Worm (Caenorhabditis elegans) whole organism, late embryonic: ENCODE data around the gene cyp-33C11.

Source experiments
- ceh-30 ChIP-seq: fragments of 150-350 bp; optimal IDR thresholded peaks from 2 replicates; lab custom pipeline; 2014; ENCODE audit warnings: missing biosample characterization, missing genetic modification characterization
- dve-1 ChIP-seq: sonication (generic microtip); optimal IDR thresholded peaks from 2 replicates; lab custom pipeline; 2017; ENCODE audit warnings: antibody characterized with exemption, mild to moderate bottlenecking, missing genetic modification characterization, missing compliant biosample characterization
- sox-4 ChIP-seq: sonication (generic microtip); optimal IDR thresholded peaks from 2 replicates; lab custom pipeline; 2017; ENCODE audit warnings: mild to moderate bottlenecking, missing genetic modification characterization, inconsistent platforms, missing compliant biosample characterization
- ztf-16 ChIP-seq: sonication (generic microtip); optimal IDR thresholded peaks from 2 replicates; lab custom pipeline; 2017; ENCODE audit warnings: missing genetic modification characterization, missing compliant biosample characterization

DNA sequence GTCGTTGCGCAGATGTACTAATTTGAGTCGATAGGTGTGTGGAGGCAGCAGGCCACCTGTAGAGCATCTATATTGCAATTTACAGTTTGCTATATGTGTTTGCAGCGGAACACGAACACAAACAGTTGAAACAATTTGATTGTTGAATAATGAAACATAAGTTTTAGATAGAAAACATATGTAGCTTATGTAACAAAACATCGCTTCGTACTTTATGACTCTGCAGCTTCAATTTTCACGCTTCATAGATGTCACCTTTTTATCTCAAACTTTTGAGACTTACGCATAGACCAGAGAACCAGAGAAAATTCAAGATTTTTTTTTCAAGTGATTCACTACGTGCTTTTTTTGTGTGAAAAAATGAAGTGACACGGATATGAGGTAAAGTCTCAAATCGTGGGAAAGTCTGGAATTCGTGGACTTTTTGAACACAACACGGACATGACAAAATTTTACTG lies 11.1 kb upstream of the cyp-33C11 start, which contains the start of gene fbxb-72:
- TF ChIP-seq ceh-30 (tag; lab: Kevin White, UChicago) (no peak), dve-1 (peak; percentile 56), sox-4 (tag; lab: Kevin White, UChicago) (no peak), ztf-16 (tag; lab: Kevin White, UChicago) (no peak)
